Worm (Caenorhabditis elegans): ENCODE measurements around the gene npr-15.

DNA sequence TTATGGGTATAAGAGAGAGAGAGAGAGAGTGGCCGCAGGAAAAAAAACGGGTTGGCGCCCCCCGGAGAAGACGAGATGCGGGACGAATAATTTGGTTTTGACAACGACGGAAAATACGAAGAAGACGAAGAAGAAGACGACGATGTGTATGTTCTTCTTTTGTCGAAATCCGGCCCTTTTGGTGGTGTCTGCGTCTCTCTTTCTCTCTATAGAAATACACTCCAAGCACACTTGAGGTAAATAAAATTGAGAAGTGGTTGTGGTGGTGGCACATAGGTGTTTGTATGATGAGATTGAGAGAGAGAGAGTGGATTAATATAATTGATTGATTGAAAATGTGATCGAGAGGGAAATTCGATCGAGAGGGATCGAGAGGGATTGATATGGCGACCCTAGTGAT is 21.6 kb downstream of the npr-15 start:
- TF ChIP-seq nfya-1 (tag; optimal IDR thresholded peaks at IDR 0.05; ENCODE audit: borderline replicate concordance, insufficient read depth) (no peak), ztf-25 (GFP tag; IDR thresholded peaks at IDR 0.05) (no peak), snpc-1.1 (tag; optimal IDR thresholded peaks at IDR 0.05; ENCODE audit: insufficient read depth) (no peak), sea-2 (GFP tag; IDR thresholded peaks at IDR 0.05) (no peak), unc-62 (GFP tag; optimal IDR thresholded peaks at IDR 0.05) (no peak), unc-130 (GFP tag; optimal IDR thresholded peaks at IDR 0.05) (no peak), snpc-4 (GFP tag; optimal IDR thresholded peaks at IDR 0.05) (no peak), snpc-4 (tag; optimal IDR thresholded peaks at IDR 0.05) (no peak), mcd-1 (GFP tag; IDR thresholded peaks at IDR 0.05) (no peak), tlf-1 (GFP tag; optimal IDR thresholded peaks at IDR 0.05) (no peak), ama-1 (optimal IDR thresholded peaks at IDR 0.05) (no peak), ama-1 (GFP tag; optimal IDR thresholded peaks at IDR 0.05) (no peak), lin-54 (GFP tag; optimal IDR thresholded peaks at IDR 0.05) (no peak), ztf-22 (GFP tag; optimal IDR thresholded peaks at IDR 0.05) (no peak)

Measured in whole organism, young adult.